Worm (Caenorhabditis elegans): ENCODE data around the gene fbxc-58.

The fbxc-58 gene

DNA sequence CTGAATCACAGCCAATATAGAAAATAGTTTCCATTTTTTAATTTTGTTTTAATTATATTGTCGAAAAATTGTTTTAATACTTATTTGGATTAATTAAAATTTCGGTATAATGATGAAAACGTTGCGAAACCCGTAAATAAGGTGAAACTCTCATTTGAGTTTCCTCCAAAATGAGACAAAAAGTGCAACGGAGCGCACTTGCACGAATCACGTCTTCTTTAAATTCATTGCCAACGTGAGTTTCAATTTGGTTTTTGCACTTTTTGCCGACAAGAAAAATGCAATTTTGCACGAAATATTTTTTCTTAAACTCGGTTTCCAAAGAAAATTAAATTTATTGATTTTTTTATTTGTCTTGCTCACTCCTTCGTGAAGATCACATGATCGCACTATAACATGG lies 14.7 kb downstream of the fbxc-58 start, which contains the start of gene daf-15 (continued):
- TF ChIP-seq nhr-23 (tag; optimal IDR thresholded peaks at IDR 0.05), result no peak

DNA sequence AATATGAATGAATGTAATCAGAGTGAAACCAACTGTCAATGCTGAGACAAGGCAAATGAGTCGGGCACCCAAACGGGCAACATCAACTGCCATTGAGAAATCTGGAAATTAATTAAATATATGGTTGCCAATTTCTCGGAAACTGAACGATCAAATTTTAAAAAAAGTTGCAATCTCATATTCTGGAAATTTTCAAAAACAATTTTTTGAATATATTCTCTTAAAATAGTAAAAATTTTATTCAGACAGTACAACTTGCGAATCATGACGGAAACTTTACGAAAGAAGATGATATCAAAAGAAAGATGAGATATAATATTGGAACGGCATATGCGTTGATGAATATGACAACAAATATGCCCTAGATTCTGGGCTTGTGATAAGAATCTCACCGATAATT lies 24.8 kb downstream of the fbxc-58 start, which contains the start of gene col-121:
Gene col-121, minus strand, starts transcription at position 101 of the 400 bp plus-strand sequence.
- TF ChIP-seq zag-1 (tag; optimal IDR thresholded peaks at IDR 0.05) (no peak), skn-1 (tag; optimal IDR thresholded peaks at IDR 0.05) (no peak), unc-62 (GFP tag; optimal IDR thresholded peaks at IDR 0.05) (no peak), ama-1 (optimal IDR thresholded peaks at IDR 0.05) (no peak), nhr-21 (tag; optimal IDR thresholded peaks at IDR 0.05) (no peak), lin-39 (tag; optimal IDR thresholded peaks at IDR 0.05) (no peak), nhr-6 (tag; optimal IDR thresholded peaks at IDR 0.05) (no peak), nhr-12 (tag; optimal IDR thresholded peaks at IDR 0.05) (no peak), nhr-23 (tag; optimal IDR thresholded peaks at IDR 0.05) (no peak), mab-5 (tag; optimal IDR thresholded peaks at IDR 0.05) (no peak), mbf-1 (tag; optimal IDR thresholded peaks at IDR 0.05) (no peak), blmp-1 (tag; optimal IDR thresholded peaks at IDR 0.05; ENCODE audit: insufficient read depth) (no peak), gmeb-1 (tag; optimal IDR thresholded peaks at IDR 0.05) (no peak), sma-9 (GFP tag; optimal IDR thresholded peaks at IDR 0.05) (no peak), sma-9 (tag; optimal IDR thresholded peaks at IDR 0.05) (no peak)

DNA sequence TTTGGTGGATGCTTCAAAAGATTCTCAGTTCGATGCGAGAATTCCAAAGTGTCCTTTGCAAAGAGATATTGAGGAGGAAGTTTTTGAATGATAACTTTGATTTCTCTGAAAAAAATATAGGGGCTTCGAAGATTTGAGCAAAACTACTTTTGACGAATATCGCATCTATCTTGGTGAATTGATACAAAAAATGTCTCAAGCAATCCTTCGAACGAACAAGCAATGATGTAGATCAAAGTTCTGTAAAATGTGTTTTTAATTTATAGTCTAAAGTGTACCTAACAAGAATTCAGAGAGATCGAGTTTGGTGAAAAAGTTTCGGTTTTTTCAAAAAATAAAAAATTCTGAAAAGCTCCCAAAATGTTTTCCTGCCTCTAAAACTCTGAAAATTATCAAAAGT lies 26.0 kb downstream of the fbxc-58 start, which contains the start of gene F56D5.3:
Gene F56D5.3, plus strand, starts transcription at position 301 of the 400 bp plus-strand sequence.
- no peak for TF ChIP-seq nhr-11 (tag; optimal IDR thresholded peaks at IDR 0.05)
- no peak for TF ChIP-seq unc-55 (GFP tag; optimal IDR thresholded peaks at IDR 0.05)
- TF ChIP-seq egl-27 (tag; optimal IDR thresholded peaks at IDR 0.05), result no peak
- TF ChIP-seq lin-11 (tag; optimal IDR thresholded peaks at IDR 0.05), result no peak
- no peak for TF ChIP-seq nhr-12 (tag; optimal IDR thresholded peaks at IDR 0.05)
- no peak for TF ChIP-seq nhr-77 (tag; optimal IDR thresholded peaks at IDR 0.05)
- no peak for TF ChIP-seq mbf-1 (tag; optimal IDR thresholded peaks at IDR 0.05)

DNA sequence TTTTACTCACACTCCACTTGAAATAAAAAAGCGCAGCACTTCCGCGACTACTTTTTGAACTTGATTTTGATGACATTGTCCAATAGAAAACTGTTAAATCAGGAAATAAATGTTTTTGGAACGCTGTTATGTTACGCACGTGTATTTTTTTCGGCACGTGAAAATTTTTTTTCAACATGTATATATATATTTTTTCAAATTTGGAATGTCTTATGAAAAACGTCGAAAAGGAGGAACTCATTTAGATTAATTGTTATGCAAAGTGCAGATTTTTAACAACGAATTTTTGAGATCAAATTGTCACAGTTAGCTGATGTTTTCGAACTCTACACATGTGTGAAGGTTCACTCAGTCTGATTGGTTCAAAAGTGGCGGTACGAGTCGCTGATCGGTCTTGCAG lies 27.2 kb downstream of the fbxc-58 start, which contains the start of gene F56D5.2:
Gene F56D5.2, minus strand, starts transcription at position 101 of the 400 bp plus-strand sequence.
- TF ChIP-seq nhr-77 (tag; optimal IDR thresholded peaks at IDR 0.05) (no peak), ceh-16 (tag; optimal IDR thresholded peaks at IDR 0.05) (no peak), fos-1 (tag; optimal IDR thresholded peaks at IDR 0.05) (no peak), zag-1 (tag; optimal IDR thresholded peaks at IDR 0.05) (no peak), crh-2 (tag; optimal IDR thresholded peaks at IDR 0.05) (no peak), alr-1 (tag; optimal IDR thresholded peaks at IDR 0.05) (no peak), peb-1 (tag; optimal IDR thresholded peaks at IDR 0.05) (no peak), Y55F3AM.14 (GFP tag; optimal IDR thresholded peaks at IDR 0.05) (no peak), nhr-237 (tag; optimal IDR thresholded peaks at IDR 0.05) (no peak), mab-5 (tag; optimal IDR thresholded peaks at IDR 0.05) (no peak), ztf-11 (tag; optimal IDR thresholded peaks at IDR 0.05) (no peak), nhr-12 (tag; optimal IDR thresholded peaks at IDR 0.05) (no peak), sma-3 (GFP tag; optimal IDR thresholded peaks at IDR 0.05) (no peak)

DNA sequence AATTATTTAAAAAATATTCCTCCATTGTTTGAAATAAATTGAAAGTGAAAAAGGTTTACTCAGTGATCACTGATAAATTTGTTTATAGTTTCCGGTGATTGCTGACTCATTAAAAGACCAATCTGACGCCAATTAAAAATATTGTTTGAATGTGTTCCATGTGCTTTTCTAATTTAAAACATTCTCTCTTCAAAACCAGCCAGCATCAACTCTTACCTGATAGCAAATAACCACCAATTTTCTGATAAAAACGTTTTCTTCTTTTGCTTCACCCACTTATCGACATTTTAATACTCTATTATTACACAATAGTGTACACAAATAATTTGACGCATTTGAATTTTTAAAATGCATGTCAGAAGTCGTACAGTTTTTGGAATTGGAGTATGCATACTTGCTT lies 30.4 kb downstream of the fbxc-58 start, which contains the start of gene F56D5.6:
Gene F56D5.6, plus strand, starts transcription at position 208 of the 400 bp plus-strand sequence.
- TF ChIP-seq sem-4 (tag; optimal IDR thresholded peaks at IDR 0.05) (no peak), fos-1 (tag; optimal IDR thresholded peaks at IDR 0.05) (peak; percentile 73), lsy-2 (tag; optimal IDR thresholded peaks at IDR 0.05) (no peak), gmeb-1 (tag; optimal IDR thresholded peaks at IDR 0.05) (peak; percentile 9), mbf-1 (tag; optimal IDR thresholded peaks at IDR 0.05) (no peak), zag-1 (tag; optimal IDR thresholded peaks at IDR 0.05) (no peak), ztf-4 (tag; optimal IDR thresholded peaks at IDR 0.05) (no peak), ztf-1 (GFP tag; conservative IDR thresholded peaks at IDR 0.05) (no peak), sma-9 (GFP tag; optimal IDR thresholded peaks at IDR 0.05) (peak; percentile 34), sma-9 (tag; optimal IDR thresholded peaks at IDR 0.05) (no peak)

Measured in whole organism, L2 larva.